Fruit fly (Drosophila melanogaster) whole organism, embryonic: Measurements from ENCODE around the gene Osi17.
A peak's percentile ranks its signal among the peaks of the same experiment; 100 is the strongest.

Source experiments
- CG10209 ChIP-seq: fragments of 200-800 bp; sonication (Bioruptor generic); optimal IDR thresholded peaks from 3 replicates; lab custom pipeline; 2017; ENCODE audit warnings: missing biosample characterization, mild to moderate bottlenecking, missing genetic modification characterization, missing genetic modification reagents
- CG10565 ChIP-seq: fragments of 200-800 bp; sonication (Bioruptor generic); optimal IDR thresholded peaks from 3 replicates; lab custom pipeline; 2016; ENCODE audit warnings: missing biosample characterization, mild to moderate bottlenecking, missing genetic modification characterization
- CG10654 ChIP-seq: fragments of 200-800 bp; sonication (Bioruptor generic); optimal IDR thresholded peaks from 2 replicates; lab custom pipeline; 2016; ENCODE audit warnings: missing biosample characterization, missing genetic modification characterization
- CG11247 ChIP-seq: fragments of 200-800 bp; sonication (Bioruptor generic); IDR thresholded peaks from 2 replicates; pipeline ENCODE4 v1.3.6; 2022; ENCODE audit warnings: missing biosample characterization, missing genetic modification characterization
- CG11398 ChIP-seq: fragments of 200-800 bp; sonication (Bioruptor generic); optimal IDR thresholded peaks from 2 replicates; lab custom pipeline; 2016; ENCODE audit warnings: missing biosample characterization, missing genetic modification characterization
- CG12155 ChIP-seq: fragments of 200-800 bp; sonication (Bioruptor generic); optimal IDR thresholded peaks from 3 replicates; lab custom pipeline; 2016; ENCODE audit warnings: missing biosample characterization, missing genetic modification characterization
- CG13296 ChIP-seq: fragments of 200-800 bp; sonication (Bioruptor generic); optimal IDR thresholded peaks from 3 replicates; lab custom pipeline; 2018; ENCODE audit warnings: missing biosample characterization, mild to moderate bottlenecking, missing genetic modification characterization
- CG15011 ChIP-seq: fragments of 200-800 bp; sonication (Bioruptor generic); optimal IDR thresholded peaks from 3 replicates; lab custom pipeline; 2018; ENCODE audit warnings: missing biosample characterization, mild to moderate bottlenecking, missing genetic modification characterization
- CG15073 ChIP-seq: fragments of 200-800 bp; sonication (Bioruptor generic); optimal IDR thresholded peaks from 2 replicates; lab custom pipeline; 2016; ENCODE audit warnings: missing biosample characterization, missing genetic modification characterization
- CG17612 ChIP-seq: fragments of 200-800 bp; sonication (Bioruptor generic); IDR thresholded peaks from 2 replicates; pipeline ENCODE4 v1.3.6; 2022; ENCODE audit warnings: missing biosample characterization, missing genetic modification characterization
- CG2199 ChIP-seq: fragments of 200-800 bp; sonication (Bioruptor generic); IDR thresholded peaks from 3 replicates; pipeline ENCODE4 v1.3.6; 2022; ENCODE audit warnings: missing biosample characterization, missing genetic modification characterization
- CG2712 ChIP-seq: fragments of 200-800 bp; optimal IDR thresholded peaks from 3 replicates; lab custom pipeline; 2019; ENCODE audit warnings: missing biosample characterization, mild to moderate bottlenecking, missing genetic modification characterization, moderate library complexity
- CG31224 ChIP-seq: fragments of 200-800 bp; sonication (Bioruptor generic); IDR thresholded peaks from 2 replicates; pipeline ENCODE4 v1.3.6; 2022; ENCODE audit warnings: missing biosample characterization, missing genetic modification characterization
- CG3407 ChIP-seq: fragments of 200-800 bp; sonication (Bioruptor generic); optimal IDR thresholded peaks from 2 replicates; lab custom pipeline; 2018; ENCODE audit warnings: missing biosample characterization, mild to moderate bottlenecking, missing genetic modification characterization
- CG43689 ChIP-seq: fragments of 200-800 bp; sonication (Bioruptor generic); IDR thresholded peaks from 2 replicates; pipeline ENCODE4 v1.3.6; 2022; ENCODE audit warnings: missing biosample characterization, missing genetic modification characterization
- CG9727 ChIP-seq: fragments of 200-800 bp; sonication (Bioruptor generic); optimal IDR thresholded peaks from 3 replicates; lab custom pipeline; 2017; ENCODE audit warnings: missing biosample characterization, mild to moderate bottlenecking, missing genetic modification characterization
- D19B ChIP-seq: fragments of 200-800 bp; sonication (Bioruptor generic); optimal IDR thresholded peaks from 2 replicates; lab custom pipeline; 2017; ENCODE audit warnings: missing biosample characterization, mild to moderate bottlenecking, missing genetic modification characterization
- Dbx ChIP-seq: fragments of 200-800 bp; sonication (Bioruptor generic); IDR thresholded peaks from 3 replicates; pipeline ENCODE4 v1.3.6; 2022; ENCODE audit warnings: missing biosample characterization, missing genetic modification characterization
- Deaf1 ChIP-seq: fragments of 200-800 bp; optimal IDR thresholded peaks from 3 replicates; lab custom pipeline; 2019; ENCODE audit warnings: missing biosample characterization, mild to moderate bottlenecking, missing genetic modification characterization, moderate library complexity
- Dip2 ChIP-seq: fragments of 200-800 bp; sonication (Bioruptor generic); IDR thresholded peaks from 2 replicates; pipeline ENCODE4 v1.3.6; 2022; ENCODE audit warnings: missing biosample characterization, missing genetic modification characterization
- Hey ChIP-seq: fragments of 200-800 bp; sonication (Bioruptor generic); optimal IDR thresholded peaks from 3 replicates; lab custom pipeline; 2018; ENCODE audit warnings: missing biosample characterization, mild to moderate bottlenecking, missing genetic modification characterization
- Hr3 ChIP-seq: fragments of 200-800 bp; sonication (Bioruptor generic); optimal IDR thresholded peaks from 3 replicates; lab custom pipeline; 2016; ENCODE audit warnings: missing biosample characterization, missing genetic modification characterization
- Hr78 ChIP-seq, 2 experiments: fragments of 200-800 bp in 1 of 2; fragments of >200 bp in 1 of 2; sonication (Bioruptor generic) in 1 of 2; optimal IDR thresholded peaks; 2 replicates each; lab custom pipeline; 2017 to 2019; ENCODE audit warnings: missing biosample characterization in 2 of 2, missing genetic modification characterization in 2 of 2, mild to moderate bottlenecking in 1 of 2, moderate library complexity in 1 of 2
- Max ChIP-seq: fragments of 200-800 bp; sonication (Bioruptor generic); optimal IDR thresholded peaks from 2 replicates; lab custom pipeline; 2016; ENCODE audit warnings: missing biosample characterization, mild to moderate bottlenecking, missing genetic modification characterization
- Nf-YA ChIP-seq: fragments of 200-800 bp; sonication (Bioruptor generic); IDR thresholded peaks from 2 replicates; pipeline ENCODE4 v1.3.6; 2022; ENCODE audit warnings: missing biosample characterization, missing genetic modification characterization
- Sin3A ChIP-seq: fragments of >200 bp; optimal IDR thresholded peaks from 2 replicates; lab custom pipeline; 2018
- Trl ChIP-seq, 3 experiments: fragments of >200 bp in 2 of 3; fragments of 200-800 bp in 1 of 3; sonication (Bioruptor generic) in 1 of 3; optimal IDR thresholded peaks; 2 replicates in 1 of 3; 3 replicates in 2 of 3; lab custom pipeline; 2016 to 2017; ENCODE audit warnings: missing biosample characterization in 1 of 3, missing genetic modification characterization in 1 of 3
- Vsx1 ChIP-seq: fragments of 200-800 bp; sonication (Bioruptor generic); optimal IDR thresholded peaks from 2 replicates; lab custom pipeline; 2017; ENCODE audit warnings: missing biosample characterization, mild to moderate bottlenecking, missing genetic modification characterization, missing genetic modification reagents
- bcd ChIP-seq: fragments of 200-800 bp; sonication (Bioruptor generic); optimal IDR thresholded peaks from 2 replicates; lab custom pipeline; 2017; ENCODE audit warnings: missing biosample characterization, mild to moderate bottlenecking, missing genetic modification characterization
- bowl ChIP-seq: fragments of 200-800 bp; sonication (Bioruptor generic); IDR thresholded peaks from 2 replicates; pipeline ENCODE4 v1.3.6; 2022; ENCODE audit warnings: missing biosample characterization, missing genetic modification characterization
- br ChIP-seq: fragments of >200 bp; optimal IDR thresholded peaks from 2 replicates; lab custom pipeline; 2017
- bsh ChIP-seq, 2 experiments: fragments of 200-800 bp; sonication (Bioruptor generic); optimal IDR thresholded peaks; 2 replicates each; lab custom pipeline; 2017 to 2018; ENCODE audit warnings: mild to moderate bottlenecking in 2 of 2, missing biosample characterization in 2 of 2, missing genetic modification characterization in 2 of 2, moderate library complexity in 1 of 2
- caup ChIP-seq: fragments of 200-800 bp; sonication (Bioruptor generic); optimal IDR thresholded peaks from 3 replicates; lab custom pipeline; 2017; ENCODE audit warnings: missing biosample characterization, mild to moderate bottlenecking, missing genetic modification characterization, moderate library complexity; ENCODE audit not compliant: severe bottlenecking
- crc ChIP-seq: fragments of 200-800 bp; sonication (Bioruptor generic); optimal IDR thresholded peaks from 2 replicates; lab custom pipeline; 2016; ENCODE audit warnings: missing biosample characterization, missing genetic modification characterization
- en ChIP-seq: fragments of 200-800 bp; sonication (Bioruptor generic); optimal IDR thresholded peaks from 2 replicates; lab custom pipeline; 2016; ENCODE audit warnings: missing biosample characterization, missing genetic modification characterization
- fd102C ChIP-seq: fragments of 200-800 bp; sonication (Bioruptor generic); optimal IDR thresholded peaks from 2 replicates; lab custom pipeline; 2018; ENCODE audit warnings: missing biosample characterization, mild to moderate bottlenecking, missing genetic modification characterization, moderate library complexity
- ftz-f1 ChIP-seq: fragments of 200-800 bp; sonication (Bioruptor generic); optimal IDR thresholded peaks from 2 replicates; lab custom pipeline; 2016; ENCODE audit warnings: missing biosample characterization, missing genetic modification characterization
- gt ChIP-seq: fragments of 200-800 bp; sonication (Bioruptor generic); IDR thresholded peaks from 2 replicates; pipeline ENCODE4 v1.3.6; 2022; ENCODE audit warnings: missing biosample characterization, missing genetic modification characterization
- lola ChIP-seq, 3 experiments: fragments of >200 bp in 2 of 3; fragments of 200-800 bp in 1 of 3; sonication (Bioruptor generic) in 1 of 3; optimal IDR thresholded peaks; 2 replicates each; lab custom pipeline; 2017 to 2019; ENCODE audit warnings: missing biosample characterization in 3 of 3, missing genetic modification characterization in 3 of 3, mild to moderate bottlenecking in 1 of 3, moderate library complexity in 1 of 3
- nmo ChIP-seq: fragments of 200-800 bp; sonication (Bioruptor generic); optimal IDR thresholded peaks from 2 replicates; lab custom pipeline; 2018; ENCODE audit warnings: missing biosample characterization, mild to moderate bottlenecking, missing genetic modification characterization, moderate library complexity
- pan ChIP-seq, 4 experiments: fragments of >200 bp in 3 of 4; fragments of 200-800 bp in 1 of 4; sonication (Bioruptor generic) in 1 of 4; optimal IDR thresholded peaks in 3 of 4; IDR thresholded peaks in 1 of 4; 2 replicates each; pipeline versions ENCODE4 v1.3.6 to Lab custom; 2017 to 2022; ENCODE audit warnings: missing biosample characterization in 2 of 4, missing genetic modification characterization in 2 of 4, mixed read lengths in 1 of 4
- pho ChIP-seq: fragments of 200-800 bp; sonication (Bioruptor generic); optimal IDR thresholded peaks from 2 replicates; lab custom pipeline; 2016; ENCODE audit warnings: missing biosample characterization, missing genetic modification characterization
- sc ChIP-seq, 3 experiments: fragments of >200 bp in 2 of 3; fragments of 200-800 bp in 1 of 3; sonication (Bioruptor generic) in 1 of 3; optimal IDR thresholded peaks; 2 replicates in 2 of 3; 3 replicates in 1 of 3; lab custom pipeline; 2017; ENCODE audit warnings: mild to moderate bottlenecking in 1 of 3, missing biosample characterization in 1 of 3, missing genetic modification characterization in 1 of 3, missing genetic modification reagents in 1 of 3
- scrt ChIP-seq: fragments of 200-800 bp; sonication (Bioruptor generic); optimal IDR thresholded peaks from 2 replicates; lab custom pipeline; 2018; ENCODE audit warnings: missing biosample characterization, mild to moderate bottlenecking, missing genetic modification characterization, moderate library complexity
- sens-2 ChIP-seq: fragments of 200-800 bp; sonication (Bioruptor generic); IDR thresholded peaks from 2 replicates; pipeline ENCODE4 v1.3.6; 2022; ENCODE audit warnings: missing biosample characterization, missing genetic modification characterization
- slbo ChIP-seq: fragments of 200-800 bp; sonication (Bioruptor generic); IDR thresholded peaks from 2 replicates; pipeline ENCODE4 v1.3.6; 2022; ENCODE audit warnings: missing biosample characterization, missing genetic modification characterization
- stc ChIP-seq: fragments of 200-800 bp; sonication (Bioruptor generic); IDR thresholded peaks from 2 replicates; pipeline ENCODE4 v1.3.6; 2022; ENCODE audit warnings: missing biosample characterization, missing genetic modification characterization
- tap ChIP-seq: fragments of 200-800 bp; optimal IDR thresholded peaks from 3 replicates; lab custom pipeline; 2019; ENCODE audit warnings: missing biosample characterization, mild to moderate bottlenecking, missing genetic modification characterization, moderate library complexity
- unc-4 ChIP-seq: fragments of 200-800 bp; sonication (Bioruptor generic); IDR thresholded peaks from 2 replicates; pipeline ENCODE4 v1.3.6; 2022; ENCODE audit warnings: missing biosample characterization, missing genetic modification characterization; ENCODE audit not compliant: partially characterized antibody
- vfl ChIP-seq: fragments of 200-800 bp; sonication (Bioruptor generic); optimal IDR thresholded peaks from 2 replicates; lab custom pipeline; 2016; ENCODE audit warnings: missing biosample characterization, missing genetic modification characterization
- yki ChIP-seq: fragments of >200 bp; optimal IDR thresholded peaks from 3 replicates; lab custom pipeline; 2018

Osi17 gene

dm6 chr3R:6345814-6346213 is 34.2 kb downstream of the Osi17 start, which contains the start of the genes SmD2 and CG18048 (continued):
- TF ChIP-seq CG9727: peak; percentile 14
- TF ChIP-seq Hey (tag; lab: Kevin White, UChicago): no peak
- TF ChIP-seq Dbx: 0 out of 3 replicates have a peak, but pooled peaks have one; percentile 34
- TF ChIP-seq Max (GFP tag; lab: Kevin White, UChicago): peak; percentile 72
- no peak for TF ChIP-seq bowl (GFP tag; lab: Robert Waterston, UW)
- TF ChIP-seq slbo (GFP tag; lab: Robert Waterston, UW): 0 out of 2 replicates have a peak, but pooled peaks have one; percentile 6
- TF ChIP-seq CG15073 (GFP tag; lab: Kevin White, UChicago): no peak
- no peak for TF ChIP-seq Trl (optimal IDR thresholded peaks at IDR 0.05; lab: Kevin White, UChicago)
- no peak for TF ChIP-seq Trl (GFP tag; optimal IDR thresholded peaks at IDR 0.05; lab: Kevin White, UChicago)
- no peak for TF ChIP-seq yki (lab: Kevin White, UChicago)
- no peak for TF ChIP-seq pan (optimal IDR thresholded peaks at IDR 0.05; lab: Kevin White, UChicago)
- TF ChIP-seq pan (GFP tag; optimal IDR thresholded peaks at IDR 0.05 in 1 of 2, IDR thresholded peaks at IDR 0.05 in 1 of 2): no peak
- no peak for TF ChIP-seq en (GFP tag; lab: Kevin White, UChicago)
- peak; percentile 54 for TF ChIP-seq CG2712
- TF ChIP-seq CG10565: no peak
- TF ChIP-seq stc: no peak
- peak; percentile 12 for TF ChIP-seq bcd (GFP tag; lab: Kevin White, UChicago)
- peak; percentile 70 for TF ChIP-seq nmo (GFP tag; lab: Kevin White, UChicago)
- TF ChIP-seq CG10654 (GFP tag; lab: Kevin White, UChicago): no peak
- no peak for TF ChIP-seq pho
- TF ChIP-seq br (lab: Kevin White, UChicago): no peak
- TF ChIP-seq Sin3A (lab: Kevin White, UChicago): peak; percentile 90
- TF ChIP-seq D19B (GFP tag; lab: Kevin White, UChicago): no peak
- no peak for TF ChIP-seq bsh (GFP tag; optimal IDR thresholded peaks at IDR 0.05; lab: Kevin White, UChicago)
- no peak for TF ChIP-seq gt (GFP tag; lab: Robert Waterston, UW)
- TF ChIP-seq lola (GFP tag; optimal IDR thresholded peaks at IDR 0.05; lab: Kevin White, UChicago): peak in 1 of 3 experiments; percentile 10
- peak; percentile 79 for TF ChIP-seq unc-4 (GFP tag; lab: Robert Waterston, UW)
- TF ChIP-seq Deaf1 (tag; lab: Kevin White, UChicago): peak; percentile 50
- TF ChIP-seq CG15011: no peak
- no peak for TF ChIP-seq fd102C (GFP tag; lab: Kevin White, UChicago)
- TF ChIP-seq sc (optimal IDR thresholded peaks at IDR 0.05; lab: Kevin White, UChicago): no peak
- TF ChIP-seq sc (GFP tag; optimal IDR thresholded peaks at IDR 0.05; lab: Kevin White, UChicago): no peak
- TF ChIP-seq Dip2: no peak
- TF ChIP-seq CG2199 (GFP tag; lab: Robert Waterston, UW): no peak
- TF ChIP-seq CG17612 (GFP tag; lab: Robert Waterston, UW): no peak
- no peak for TF ChIP-seq Hr3 (GFP tag; lab: Kevin White, UChicago)
- TF ChIP-seq sens-2: no peak
- TF ChIP-seq crc (GFP tag; lab: Kevin White, UChicago): no peak
- no peak for TF ChIP-seq ftz-f1 (GFP tag; lab: Kevin White, UChicago)
- TF ChIP-seq Vsx1 (GFP tag; lab: Kevin White, UChicago): no peak
- no peak for TF ChIP-seq scrt (GFP tag; lab: Kevin White, UChicago)
- TF ChIP-seq CG13296: no peak
- TF ChIP-seq Hr78 (GFP tag; optimal IDR thresholded peaks at IDR 0.05; lab: Kevin White, UChicago): no peak
- no peak for TF ChIP-seq vfl (GFP tag; lab: Kevin White, UChicago)
- TF ChIP-seq CG11398 (GFP tag; lab: Kevin White, UChicago): no peak
- TF ChIP-seq tap (tag; lab: Kevin White, UChicago): no peak
- TF ChIP-seq caup: no peak
- no peak for TF ChIP-seq CG10209 (GFP tag; lab: Kevin White, UChicago)
- TF ChIP-seq CG43689: no peak
- TF ChIP-seq CG31224 (GFP tag; lab: Robert Waterston, UW): no peak
- TF ChIP-seq Nf-YA (GFP tag; lab: Robert Waterston, UW): no peak
- TF ChIP-seq CG12155: peak; percentile 12
- no peak for TF ChIP-seq CG3407 (GFP tag; lab: Kevin White, UChicago)
- TF ChIP-seq CG11247 (GFP tag; lab: Robert Waterston, UW): no peak
